Worm (Caenorhabditis elegans) whole organism, L3 larva: ENCODE results near the gene dec-7.

Source experiments
- R02D3.7 ChIP-seq: fragments of 150-350 bp; optimal IDR thresholded peaks from 2 replicates; lab custom pipeline; 2014; ENCODE audit warnings: missing biosample characterization, missing genetic modification characterization
- ZK546.5 ChIP-seq: sonication (generic microtip); optimal IDR thresholded peaks from 2 replicates; lab custom pipeline; 2017; ENCODE audit warnings: missing biosample characterization, missing genetic modification characterization
- aly-2 ChIP-seq: fragments of 150-350 bp; optimal IDR thresholded peaks from 2 replicates; lab custom pipeline; 2014; ENCODE audit warnings: missing biosample characterization, missing genetic modification characterization
- ama-1 ChIP-seq: fragments of 150-350 bp; optimal IDR thresholded peaks from 2 replicates; lab custom pipeline; 2018
- ceh-16 ChIP-seq: sonication (generic microtip); optimal IDR thresholded peaks from 2 replicates; lab custom pipeline; 2017; ENCODE audit warnings: missing biosample characterization, missing genetic modification characterization
- daf-12 ChIP-seq: fragments of 150-350 bp; optimal IDR thresholded peaks from 2 replicates; lab custom pipeline; 2014; ENCODE audit warnings: missing biosample characterization, missing genetic modification reagents, missing genetic modification characterization
- egl-5 ChIP-seq: fragments of 150-350 bp; optimal IDR thresholded peaks from 2 replicates; lab custom pipeline; 2017; ENCODE audit warnings: missing biosample characterization, missing genetic modification reagents, missing genetic modification characterization, inconsistent platforms
- elt-2 ChIP-seq: sonication (generic microtip); optimal IDR thresholded peaks from 2 replicates; lab custom pipeline; 2016; ENCODE audit warnings: missing genetic modification reagents, mild to moderate bottlenecking, missing genetic modification characterization, missing compliant biosample characterization
- elt-3 ChIP-seq, 3 experiments: fragments of 150-350 bp in 1 of 3; sonication (generic microtip) in 2 of 3; optimal IDR thresholded peaks; 2 replicates in 2 of 3; 4 replicates in 1 of 3; lab custom pipeline; 2014 to 2017; ENCODE audit warnings: missing biosample characterization in 3 of 3, missing genetic modification characterization in 3 of 3
- eor-1 ChIP-seq, 2 experiments: fragments of 150-350 bp; optimal IDR thresholded peaks; 2 replicates each; lab custom pipeline; 2014 to 2018; ENCODE audit warnings: missing biosample characterization in 2 of 2, missing genetic modification characterization in 2 of 2
- fkh-10 ChIP-seq: sonication (generic microtip); optimal IDR thresholded peaks from 2 replicates; lab custom pipeline; 2017; ENCODE audit warnings: missing biosample characterization, missing genetic modification reagents, missing genetic modification characterization
- fos-1 ChIP-seq: fragments of 150-350 bp; optimal IDR thresholded peaks from 2 replicates; lab custom pipeline; 2014; ENCODE audit warnings: missing biosample characterization, missing genetic modification characterization
- jun-1 ChIP-seq: fragments of 150-350 bp; optimal IDR thresholded peaks from 2 replicates; lab custom pipeline; 2014; ENCODE audit warnings: missing biosample characterization, missing genetic modification reagents, missing genetic modification characterization
- lin-39 ChIP-seq: fragments of 150-350 bp; optimal IDR thresholded peaks from 2 replicates; lab custom pipeline; 2018; ENCODE audit warnings: missing biosample characterization, missing genetic modification reagents, missing genetic modification characterization
- mdl-1 ChIP-seq: fragments of 150-350 bp; optimal IDR thresholded peaks from 2 replicates; lab custom pipeline; 2014; ENCODE audit warnings: missing biosample characterization, missing genetic modification characterization
- mml-1 ChIP-seq: fragments of 150-350 bp; sonication (generic microtip); optimal IDR thresholded peaks from 3 replicates; lab custom pipeline; 2014; ENCODE audit warnings: missing biosample characterization, missing genetic modification characterization
- nfya-1 ChIP-seq: sonication (generic microtip); optimal IDR thresholded peaks from 2 replicates; lab custom pipeline; 2017; ENCODE audit warnings: missing genetic modification characterization, mild to moderate bottlenecking, missing compliant biosample characterization, antibody characterized with exemption, moderate library complexity; ENCODE audit not compliant: insufficient read depth
- nhr-237 ChIP-seq: fragments of 150-350 bp; optimal IDR thresholded peaks from 2 replicates; lab custom pipeline; 2014; ENCODE audit warnings: missing biosample characterization, missing genetic modification characterization
- nhr-25 ChIP-seq: sonication (generic microtip); optimal IDR thresholded peaks from 2 replicates; lab custom pipeline; 2017; ENCODE audit warnings: missing biosample characterization, missing genetic modification characterization
- nhr-28 ChIP-seq: fragments of 150-350 bp; optimal IDR thresholded peaks from 2 replicates; lab custom pipeline; 2014; ENCODE audit warnings: missing biosample characterization, missing genetic modification characterization
- nhr-43 ChIP-seq: sonication (generic microtip); optimal IDR thresholded peaks from 2 replicates; lab custom pipeline; 2016; ENCODE audit warnings: mild to moderate bottlenecking, missing genetic modification characterization, missing compliant biosample characterization; ENCODE audit not compliant: poor library complexity, severe bottlenecking
- nhr-67 ChIP-seq: fragments of 150-350 bp; optimal IDR thresholded peaks from 2 replicates; lab custom pipeline; 2014; ENCODE audit warnings: missing biosample characterization, missing genetic modification characterization
- nhr-76 ChIP-seq: fragments of 150-350 bp; sonication (generic microtip); optimal IDR thresholded peaks from 5 replicates; lab custom pipeline; 2014; ENCODE audit warnings: missing biosample characterization, missing genetic modification characterization
- nhr-77 ChIP-seq: fragments of 150-350 bp; optimal IDR thresholded peaks from 2 replicates; lab custom pipeline; 2014; ENCODE audit warnings: missing biosample characterization, missing genetic modification characterization
- pha-4 ChIP-seq: fragments of 150-350 bp; optimal IDR thresholded peaks from 2 replicates; lab custom pipeline; 2014; ENCODE audit warnings: missing biosample characterization, missing genetic modification reagents, missing genetic modification characterization
- pqm-1 ChIP-seq: fragments of 150-350 bp; optimal IDR thresholded peaks from 2 replicates; lab custom pipeline; 2017; ENCODE audit warnings: missing biosample characterization, missing genetic modification characterization, inconsistent platforms
- sea-2 ChIP-seq: fragments of 150-350 bp; sonication (generic microtip); optimal IDR thresholded peaks from 4 replicates; lab custom pipeline; 2014; ENCODE audit warnings: missing biosample characterization, missing genetic modification reagents, missing genetic modification characterization
- snpc-4 ChIP-seq: fragments of 150-350 bp; optimal IDR thresholded peaks from 2 replicates; lab custom pipeline; 2014; ENCODE audit warnings: missing biosample characterization, missing genetic modification characterization
- unc-39 ChIP-seq: sonication (generic microtip); optimal IDR thresholded peaks from 4 replicates; lab custom pipeline; 2017; ENCODE audit warnings: missing biosample characterization, missing genetic modification characterization
- unc-62 ChIP-seq: fragments of 150-350 bp; sonication (generic microtip); optimal IDR thresholded peaks from 4 replicates; lab custom pipeline; 2014; ENCODE audit warnings: missing biosample characterization, missing genetic modification reagents, missing genetic modification characterization
- ztf-4 ChIP-seq: fragments of 150-350 bp; optimal IDR thresholded peaks from 2 replicates; lab custom pipeline; 2014; ENCODE audit warnings: missing biosample characterization, missing genetic modification characterization

dec-7 gene

ce11 chrIII:9964416-9964815, 32.2 kb downstream of the dec-7 start:
- TF ChIP-seq daf-12 (tag; lab: Kevin White, UChicago) (no peak), elt-3 (tag; optimal IDR thresholded peaks at IDR 0.05; lab: Kevin White, UChicago) (no peak), aly-2 (no peak), snpc-4 (no peak), unc-39 (tag; lab: Kevin White, UChicago) (no peak), nhr-77 (tag; lab: Kevin White, UChicago) (no peak), ceh-16 (tag; lab: Kevin White, UChicago) (no peak), sea-2 (GFP tag; lab: Kevin White, UChicago) (no peak), eor-1 (tag; optimal IDR thresholded peaks at IDR 0.05; lab: Kevin White, UChicago) (no peak), nhr-25 (tag; lab: Kevin White, UChicago) (no peak), ama-1 (no peak), ztf-4 (tag; lab: Kevin White, UChicago) (no peak), pha-4 (no peak)

- no peak for TF ChIP-seq sea-2 (GFP tag; lab: Kevin White, UChicago)
- TF ChIP-seq nhr-67 = no peak
- no peak for TF ChIP-seq R02D3.7
- no peak for TF ChIP-seq nhr-43 (tag; lab: Kevin White, UChicago)
Observed at ce11 chrIII:9965444-9965843, 33.2 kb downstream of the dec-7 start.

ce11 chrIII:9969371-9969770, 37.2 kb downstream of the dec-7 start:
- TF ChIP-seq mml-1 (no peak), unc-39 (tag; lab: Kevin White, UChicago) (no peak), nfya-1 (tag; lab: Kevin White, UChicago) (no peak), sea-2 (GFP tag; lab: Kevin White, UChicago) (no peak), nhr-76 (tag; lab: Kevin White, UChicago) (no peak), elt-2 (tag; lab: Kevin White, UChicago) (no peak), nhr-67 (no peak), jun-1 (no peak)

- TF ChIP-seq fkh-10 (GFP tag; lab: Kevin White, UChicago) = peak; percentile 59
- TF ChIP-seq unc-62 (GFP tag; lab: Kevin White, UChicago) = no peak
Observed at ce11 chrIII:9972192-9972811, 40.1 kb downstream of the dec-7 start.

- no peak for TF ChIP-seq elt-2 (tag; lab: Kevin White, UChicago)
- no peak for TF ChIP-seq nhr-76 (tag; lab: Kevin White, UChicago)
- TF ChIP-seq ztf-4 (tag; lab: Kevin White, UChicago) = no peak
- TF ChIP-seq nhr-77 (tag; lab: Kevin White, UChicago) = no peak
- no peak for TF ChIP-seq lin-39 (tag; lab: Kevin White, UChicago)
- no peak for TF ChIP-seq R02D3.7
- no peak for TF ChIP-seq ama-1
- TF ChIP-seq nhr-237 (tag; lab: Kevin White, UChicago) = no peak
- no peak for TF ChIP-seq jun-1
- no peak for TF ChIP-seq snpc-4
- TF ChIP-seq pqm-1 (tag; lab: Kevin White, UChicago) = no peak
- TF ChIP-seq nhr-28 = no peak
- no peak for TF ChIP-seq fos-1 (tag; lab: Kevin White, UChicago)
- no peak for TF ChIP-seq ceh-16 (tag; lab: Kevin White, UChicago)
- TF ChIP-seq mml-1 = no peak
- TF ChIP-seq mdl-1 (tag; lab: Kevin White, UChicago) = no peak
- TF ChIP-seq ZK546.5 = no peak
- TF ChIP-seq elt-3 (tag; optimal IDR thresholded peaks at IDR 0.05; lab: Kevin White, UChicago) = no peak
Observed at ce11 chrIII:9973765-9974164, 41.6 kb downstream of the dec-7 start, which contains the start of gene R10E12.2. Gene R10E12.2, minus strand, starts transcription at chrIII:9973865.

ce11 chrIII:9982119-9982642, 50.0 kb downstream of the dec-7 start:
- TF ChIP-seq egl-5 (peak; percentile 8), aly-2 (no peak)
